Fruit fly (Drosophila melanogaster) whole organism, pupa: ENCODE results near the gene CG15042.

Experiments
- CG10348 ChIP-seq: fragments of 200-800 bp; sonication (Bioruptor generic); IDR thresholded peaks from 2 replicates; pipeline ENCODE4 v1.3.6; 2022; ENCODE audit warnings: missing biosample characterization, missing genetic modification characterization
- CG12605 ChIP-seq: fragments of 200-800 bp; sonication (Bioruptor generic); IDR thresholded peaks from 2 replicates; pipeline ENCODE4 v1.3.6; 2022; ENCODE audit warnings: missing biosample characterization, missing genetic modification characterization
- CG13204 ChIP-seq: fragments of 200-800 bp; sonication (Bioruptor generic); optimal IDR thresholded peaks from 2 replicates; lab custom pipeline; 2018; ENCODE audit warnings: missing biosample characterization, mild to moderate bottlenecking, missing genetic modification characterization, moderate library complexity
- CG14655 ChIP-seq: fragments of 200-800 bp; sonication (Bioruptor generic); optimal IDR thresholded peaks from 3 replicates; lab custom pipeline; 2017; ENCODE audit warnings: mild to moderate bottlenecking, missing biosample characterization, missing genetic modification reagents, missing genetic modification characterization
- CG15710 ChIP-seq: fragments of 200-800 bp; sonication (Bioruptor generic); optimal IDR thresholded peaks from 2 replicates; lab custom pipeline; 2018; ENCODE audit warnings: missing biosample characterization, mild to moderate bottlenecking, missing genetic modification characterization, moderate library complexity
- CG17806 ChIP-seq: fragments of 200-800 bp; sonication (Bioruptor generic); optimal IDR thresholded peaks from 2 replicates; lab custom pipeline; 2018; ENCODE audit warnings: missing biosample characterization, mild to moderate bottlenecking, missing genetic modification characterization, moderate library complexity
- CG32121 ChIP-seq: fragments of 200-800 bp; sonication (Bioruptor generic); IDR thresholded peaks from 2 replicates; pipeline ENCODE4 v1.3.6; 2022; ENCODE audit warnings: missing biosample characterization, missing genetic modification characterization
- CG34367 ChIP-seq: fragments of 200-800 bp; sonication (Bioruptor generic); optimal IDR thresholded peaks from 2 replicates; lab custom pipeline; 2018; ENCODE audit warnings: missing biosample characterization, mild to moderate bottlenecking, missing genetic modification characterization
- CG4496 ChIP-seq: fragments of 200-800 bp; sonication (Bioruptor generic); IDR thresholded peaks from 3 replicates; pipeline ENCODE4 v1.3.6; 2022; ENCODE audit warnings: missing biosample characterization, missing genetic modification characterization
- CG8159 ChIP-seq: fragments of 200-800 bp; sonication (Bioruptor generic); optimal IDR thresholded peaks from 3 replicates; lab custom pipeline; 2018; ENCODE audit warnings: missing biosample characterization, mild to moderate bottlenecking, missing genetic modification characterization, moderate library complexity
- CG8301 ChIP-seq: fragments of 200-800 bp; sonication (Bioruptor generic); optimal IDR thresholded peaks from 2 replicates; lab custom pipeline; 2018; ENCODE audit warnings: missing biosample characterization, mild to moderate bottlenecking, missing genetic modification characterization
- CG9948 ChIP-seq: fragments of 200-800 bp; sonication (Bioruptor generic); optimal IDR thresholded peaks from 2 replicates; lab custom pipeline; 2018; ENCODE audit warnings: missing biosample characterization, mild to moderate bottlenecking, missing genetic modification characterization, moderate library complexity
- D1 ChIP-seq: fragments of 200-800 bp; sonication (Bioruptor generic); optimal IDR thresholded peaks from 2 replicates; lab custom pipeline; 2018; ENCODE audit warnings: missing biosample characterization, mild to moderate bottlenecking, missing genetic modification characterization, moderate library complexity
- EcR ChIP-seq: fragments of 200-800 bp; sonication (Bioruptor generic); optimal IDR thresholded peaks from 3 replicates; lab custom pipeline; 2019; ENCODE audit warnings: missing biosample characterization, missing genetic modification characterization, mild to moderate bottlenecking, moderate library complexity, missing genetic modification reagents
- Ets98B ChIP-seq: fragments of 200-800 bp; sonication (Bioruptor generic); IDR thresholded peaks from 2 replicates; pipeline ENCODE4 v1.3.6; 2022; ENCODE audit warnings: missing biosample characterization, missing genetic modification characterization
- Pif1A ChIP-seq: fragments of 200-800 bp; sonication (Bioruptor generic); optimal IDR thresholded peaks from 3 replicates; lab custom pipeline; 2016; ENCODE audit warnings: missing biosample characterization, missing genetic modification characterization
- Pif1B ChIP-seq: fragments of 200-800 bp; sonication (Bioruptor generic); optimal IDR thresholded peaks from 3 replicates; lab custom pipeline; 2016; ENCODE audit warnings: missing biosample characterization, missing genetic modification characterization
- Snoo ChIP-seq: fragments of 200-800 bp; sonication (Bioruptor generic); optimal IDR thresholded peaks from 3 replicates; lab custom pipeline; 2017; ENCODE audit warnings: missing biosample characterization, mild to moderate bottlenecking, missing genetic modification characterization, inconsistent platforms
- fd96Ca ChIP-seq: fragments of 200-800 bp; sonication (Bioruptor generic); IDR thresholded peaks from 3 replicates; pipeline ENCODE4 v1.3.6; 2022; ENCODE audit warnings: missing biosample characterization, missing genetic modification characterization
- gl ChIP-seq: fragments of 200-800 bp; sonication (Bioruptor generic); optimal IDR thresholded peaks from 2 replicates; lab custom pipeline; 2018; ENCODE audit warnings: missing biosample characterization, mild to moderate bottlenecking, missing genetic modification characterization
- rn ChIP-seq: fragments of 200-800 bp; sonication (Bioruptor generic); IDR thresholded peaks from 2 replicates; pipeline ENCODE4 v1.3.6; 2022; ENCODE audit warnings: missing biosample characterization, missing genetic modification characterization

CG15042 gene

dm6 chrX:18540268-18540667, 12.2 kb upstream of the CG15042 start:
- TF ChIP-seq CG4496 (peak; percentile 45; the same call in 1 of the 3 replicates), rn (GFP tag; lab: Robert Waterston, UW) (no peak), fd96Ca (GFP tag; lab: Robert Waterston, UW) (no peak), EcR (GFP tag; lab: Kevin White, UChicago) (no peak), gl (tag; lab: Kevin White, UChicago) (no peak), CG17806 (tag; lab: Kevin White, UChicago) (peak; percentile 56), CG14655 (GFP tag; lab: Kevin White, UChicago) (peak; percentile 61), CG12605 (GFP tag; lab: Robert Waterston, UW) (0 out of 2 replicates have a peak, but pooled peaks have one; percentile 28), Pif1A (GFP tag; lab: Kevin White, UChicago) (peak; percentile 14), Ets98B (GFP tag; lab: Robert Waterston, UW) (no peak), CG32121 (GFP tag; lab: Robert Waterston, UW) (no peak), CG8159 (tag; lab: Kevin White, UChicago) (peak; percentile 78), CG8301 (tag; lab: Kevin White, UChicago) (peak; percentile 31), CG10348 (GFP tag; lab: Robert Waterston, UW) (no peak), D1 (tag; lab: Kevin White, UChicago) (no peak), CG34367 (tag; lab: Kevin White, UChicago) (peak; percentile 51), CG9948 (peak; percentile 73), CG13204 (GFP tag; lab: Kevin White, UChicago) (peak; percentile 7), Snoo (tag; lab: Kevin White, UChicago) (peak; percentile 58), CG15710 (tag; lab: Kevin White, UChicago) (peak; percentile 57), Pif1B (peak; percentile 51)

DNA sequence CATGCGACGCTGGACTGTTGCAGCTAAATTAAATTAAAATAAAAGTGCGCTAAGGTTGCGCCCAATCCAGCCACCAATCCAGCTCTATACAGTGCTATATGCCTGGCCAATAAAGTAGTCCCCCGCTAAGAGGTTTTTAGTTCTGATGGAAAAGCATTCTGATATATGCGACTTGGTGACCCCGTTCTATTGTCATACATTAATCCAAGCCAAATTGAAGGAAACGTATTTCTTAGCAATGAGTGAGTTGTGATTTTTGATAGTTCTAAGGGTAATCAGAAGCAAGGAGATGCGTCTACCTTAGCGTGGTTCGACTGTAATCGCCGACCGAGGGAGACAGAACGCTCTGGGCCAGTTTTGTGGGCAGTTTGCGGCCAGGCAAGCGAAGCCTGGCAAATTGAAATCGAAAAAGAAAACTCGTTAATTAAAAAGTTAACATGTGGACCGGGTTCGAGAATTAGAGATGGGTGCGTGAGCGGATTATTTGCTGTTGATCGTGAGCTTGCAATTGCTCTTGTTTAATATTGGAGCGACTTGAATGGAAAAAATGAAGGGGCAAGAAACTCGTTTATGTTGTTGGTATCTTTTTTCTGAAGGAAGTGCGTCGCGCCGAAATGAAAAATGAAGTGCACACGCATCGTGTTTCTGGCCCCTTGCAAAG, 10.3 kb upstream of the CG15042 start:
- peak; percentile 67 for TF ChIP-seq CG15710 (tag; lab: Kevin White, UChicago)
- peak; percentile 36 for TF ChIP-seq Snoo (tag; lab: Kevin White, UChicago)
- TF ChIP-seq fd96Ca (GFP tag; lab: Robert Waterston, UW) = peak; percentile 71
- peak; percentile 70 for TF ChIP-seq Pif1A (GFP tag; lab: Kevin White, UChicago)
- no peak for TF ChIP-seq CG10348 (GFP tag; lab: Robert Waterston, UW)
- TF ChIP-seq CG4496 = peak; percentile 36; the same call in 1 of the 3 replicates
- TF ChIP-seq CG14655 (GFP tag; lab: Kevin White, UChicago) = peak; percentile 61
- TF ChIP-seq CG32121 (GFP tag; lab: Robert Waterston, UW) = 0 out of 2 replicates have a peak, but pooled peaks have one; percentile 10
- TF ChIP-seq rn (GFP tag; lab: Robert Waterston, UW) = no peak
- peak; percentile 55 for TF ChIP-seq CG8301 (tag; lab: Kevin White, UChicago)
- no peak for TF ChIP-seq Ets98B (GFP tag; lab: Robert Waterston, UW)
- TF ChIP-seq gl (tag; lab: Kevin White, UChicago) = peak; percentile 36
- TF ChIP-seq CG17806 (tag; lab: Kevin White, UChicago) = peak; percentile 69
- TF ChIP-seq CG8159 (tag; lab: Kevin White, UChicago) = peak; percentile 71
- no peak for TF ChIP-seq D1 (tag; lab: Kevin White, UChicago)
- TF ChIP-seq CG13204 (GFP tag; lab: Kevin White, UChicago) = peak; percentile 40
- peak; percentile 62 for TF ChIP-seq CG34367 (tag; lab: Kevin White, UChicago)
- TF ChIP-seq CG12605 (GFP tag; lab: Robert Waterston, UW) = no peak
- no peak for TF ChIP-seq EcR (GFP tag; lab: Kevin White, UChicago)
- TF ChIP-seq Pif1B = peak; percentile 66
- peak; percentile 57 for TF ChIP-seq CG9948

- no peak for TF ChIP-seq Ets98B (GFP tag; lab: Robert Waterston, UW)
- TF ChIP-seq Pif1B = no peak
- TF ChIP-seq CG12605 (GFP tag; lab: Robert Waterston, UW) = no peak
- no peak for TF ChIP-seq Snoo (tag; lab: Kevin White, UChicago)
- TF ChIP-seq EcR (GFP tag; lab: Kevin White, UChicago) = no peak
- peak; percentile 67 for TF ChIP-seq CG8159 (tag; lab: Kevin White, UChicago)
- no peak for TF ChIP-seq Pif1A (GFP tag; lab: Kevin White, UChicago)
- peak; percentile 18 for TF ChIP-seq CG14655 (GFP tag; lab: Kevin White, UChicago)
- peak; percentile 56 for TF ChIP-seq CG34367 (tag; lab: Kevin White, UChicago)
- TF ChIP-seq CG10348 (GFP tag; lab: Robert Waterston, UW) = no peak
- TF ChIP-seq CG8301 (tag; lab: Kevin White, UChicago) = peak; percentile 1
- no peak for TF ChIP-seq fd96Ca (GFP tag; lab: Robert Waterston, UW)
- TF ChIP-seq rn (GFP tag; lab: Robert Waterston, UW) = no peak
- TF ChIP-seq CG17806 (tag; lab: Kevin White, UChicago) = peak; percentile 24
- peak; percentile 78 for TF ChIP-seq CG13204 (GFP tag; lab: Kevin White, UChicago)
- no peak for TF ChIP-seq D1 (tag; lab: Kevin White, UChicago)
- no peak for TF ChIP-seq gl (tag; lab: Kevin White, UChicago)
- TF ChIP-seq CG9948 = peak; percentile 51
- peak; percentile 59 for TF ChIP-seq CG15710 (tag; lab: Kevin White, UChicago)
- TF ChIP-seq CG32121 (GFP tag; lab: Robert Waterston, UW) = no peak
Observed at dm6 chrX:18537066-18537759, 9.1 kb upstream of the CG15042 start.

DNA sequence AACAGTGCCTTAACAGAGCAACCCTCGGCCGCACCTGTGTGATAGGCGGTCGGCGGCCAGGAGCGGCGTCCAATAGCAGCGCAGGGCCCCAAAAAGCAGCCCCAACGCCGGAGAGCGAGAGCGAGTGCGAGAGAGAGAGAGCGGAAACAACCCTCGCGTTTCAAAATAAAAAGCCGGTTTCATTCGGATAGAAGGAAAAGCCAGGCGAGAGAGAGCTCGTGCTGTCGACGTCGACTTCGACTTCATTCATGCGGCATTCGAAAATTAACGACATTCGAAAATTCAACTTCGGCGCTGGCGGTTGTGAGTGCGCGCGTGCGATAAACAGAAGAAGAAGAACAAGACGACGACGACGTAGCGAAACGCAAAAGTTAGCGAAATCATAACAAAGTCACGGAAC, 6.3 kb upstream of the CG15042 start:
- peak; percentile 31; the same call in 1 of the 2 replicates for TF ChIP-seq CG32121 (GFP tag; lab: Robert Waterston, UW)
- peak; percentile 26; the same call in 1 of the 2 replicates for TF ChIP-seq Ets98B (GFP tag; lab: Robert Waterston, UW)
- TF ChIP-seq fd96Ca (GFP tag; lab: Robert Waterston, UW) = peak; percentile 51; the same call in 1 of the 3 replicates
- TF ChIP-seq Pif1B = no peak
- peak; percentile 2 for TF ChIP-seq EcR (GFP tag; lab: Kevin White, UChicago)
- TF ChIP-seq CG34367 (tag; lab: Kevin White, UChicago) = no peak
- TF ChIP-seq CG15710 (tag; lab: Kevin White, UChicago) = no peak
- TF ChIP-seq D1 (tag; lab: Kevin White, UChicago) = no peak
- no peak for TF ChIP-seq CG14655 (GFP tag; lab: Kevin White, UChicago)
- TF ChIP-seq CG12605 (GFP tag; lab: Robert Waterston, UW) = peak; percentile 44
- TF ChIP-seq CG8301 (tag; lab: Kevin White, UChicago) = no peak
- TF ChIP-seq CG9948 = no peak
- no peak for TF ChIP-seq Snoo (tag; lab: Kevin White, UChicago)
- TF ChIP-seq CG13204 (GFP tag; lab: Kevin White, UChicago) = peak; percentile 57
- 0 out of 3 replicates have a peak, but pooled peaks have one; percentile 48 for TF ChIP-seq CG4496
